Worm (Caenorhabditis elegans) whole organism, midembryonic: Measurements from ENCODE around the gene snt-1.

Experiments used
- flt-1 ChIP-seq: fragments of 200-800 bp; sonication (Bioruptor generic); IDR thresholded peaks from 2 replicates; pipeline ENCODE4 v1.3.6; 2022; ENCODE audit warnings: missing genetic modification characterization, missing compliant biosample characterization
- med-1 ChIP-seq: sonication (generic microtip); optimal IDR thresholded peaks from 2 replicates; lab custom pipeline; 2017; ENCODE audit warnings: missing genetic modification characterization, mild to moderate bottlenecking, missing compliant biosample characterization, antibody characterized with exemption, missing genetic modification reagents; ENCODE audit not compliant: insufficient read depth
- tab-1 ChIP-seq: fragments of 200-800 bp; sonication (Bioruptor generic); IDR thresholded peaks from 2 replicates; pipeline ENCODE4 v1.3.6; 2022; ENCODE audit warnings: missing genetic modification characterization, missing compliant biosample characterization
- ztf-23 ChIP-seq: fragments of 200-800 bp; sonication (Bioruptor generic); IDR thresholded peaks from 2 replicates; pipeline ENCODE4 v1.3.6; 2022; ENCODE audit warnings: missing genetic modification reagents, missing genetic modification characterization, missing compliant biosample characterization

ce11 chrII:6779104-6779503, 31.7 kb upstream of the snt-1 start, which contains the start of gene T13C2.7:
- no peak for TF ChIP-seq med-1
- no peak for TF ChIP-seq flt-1 (GFP tag; lab: Robert Waterston, UW)
- no peak for TF ChIP-seq tab-1 (GFP tag; lab: Robert Waterston, UW)
- no peak for TF ChIP-seq ztf-23 (GFP tag; lab: Robert Waterston, UW)
